Worm (Caenorhabditis elegans): ENCODE measurements around the gene wrt-10.
A peak's percentile ranks its signal among the peaks of the same experiment; 100 is the strongest.

The wrt-10 gene

DNA sequence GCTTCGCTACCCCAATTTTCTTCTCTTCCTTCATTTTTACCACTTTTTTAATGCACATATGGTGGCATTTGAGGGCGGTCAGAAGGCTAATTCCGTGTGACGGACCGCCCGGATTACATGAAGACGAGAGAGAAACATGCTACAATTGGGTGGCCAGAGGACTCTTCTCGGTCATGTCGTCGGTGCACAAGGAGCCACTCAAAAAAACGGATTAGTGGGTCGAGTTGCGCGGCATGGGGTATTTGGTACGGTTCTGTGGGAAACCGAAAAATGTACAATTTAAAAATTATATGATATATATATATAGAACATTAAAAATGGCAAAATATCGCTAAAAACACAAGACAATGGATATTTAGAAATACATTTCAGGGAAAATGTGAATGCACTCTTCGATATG, 36.5 kb upstream of the wrt-10 start:
- TF ChIP-seq lin-14 (GFP tag; optimal IDR thresholded peaks at IDR 0.05) (peak; percentile 8), ces-1 (GFP tag; optimal IDR thresholded peaks at IDR 0.05) (no peak), fos-1 (tag; optimal IDR thresholded peaks at IDR 0.05) (no peak), grh-1 (GFP tag; IDR thresholded peaks at IDR 0.05) (no peak)

DNA sequence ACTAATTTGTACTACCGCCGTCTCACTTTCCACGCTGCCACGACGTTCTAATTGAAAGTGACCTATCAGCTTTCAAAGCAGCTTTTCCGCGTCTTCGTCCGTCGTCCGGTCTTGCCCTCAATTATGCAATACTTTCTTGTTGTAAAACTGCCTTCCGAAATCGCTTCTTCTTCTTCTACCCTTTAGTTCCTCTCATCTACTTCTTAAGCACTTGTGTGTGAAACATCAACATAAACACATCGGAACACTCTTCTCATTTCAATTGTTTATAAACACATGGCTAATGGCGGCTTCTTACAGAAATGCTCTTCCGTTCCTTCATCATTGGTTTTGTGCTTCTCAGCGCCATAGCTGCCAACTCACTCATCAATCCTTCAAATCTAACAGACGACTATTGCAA, 35.9 kb upstream of the wrt-10 start, which contains the start of gene F35D2.3:
F35D2.3 (plus strand) TSS at position 301 of the 400 bp plus-strand sequence.
- TF ChIP-seq unc-62 (GFP tag; optimal IDR thresholded peaks at IDR 0.05) (no peak), fkh-10 (GFP tag; optimal IDR thresholded peaks at IDR 0.05) (no peak), blmp-1 (tag; optimal IDR thresholded peaks at IDR 0.05) (no peak), fos-1 (tag; optimal IDR thresholded peaks at IDR 0.05) (no peak), nhr-71 (tag; optimal IDR thresholded peaks at IDR 0.05) (no peak), fkh-8 (tag; optimal IDR thresholded peaks at IDR 0.05) (no peak), sox-4 (tag; optimal IDR thresholded peaks at IDR 0.05) (no peak), nhr-90 (tag; optimal IDR thresholded peaks at IDR 0.05; ENCODE audit: poor library complexity) (no peak)

DNA sequence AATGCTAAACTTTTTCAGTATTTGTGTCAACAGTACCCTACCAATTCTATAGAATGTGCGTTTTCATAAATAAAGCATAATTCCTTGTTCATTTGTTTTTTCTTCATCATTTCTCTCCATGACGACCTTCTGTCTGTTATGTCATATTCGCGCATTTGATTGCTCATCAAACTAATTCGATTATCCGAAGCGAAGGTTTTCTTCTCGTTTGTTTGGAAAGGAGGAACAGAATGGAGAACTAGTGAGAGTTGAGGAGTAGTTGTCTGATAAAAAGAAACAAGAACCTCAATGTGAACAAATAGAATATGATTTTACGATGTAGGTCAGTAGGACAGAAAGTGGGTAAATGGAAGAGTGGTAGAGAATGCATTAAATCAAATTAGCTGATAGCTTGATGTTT, 28.3 kb upstream of the wrt-10 start:
- TF ChIP-seq ztf-11 (tag; optimal IDR thresholded peaks at IDR 0.05) (no peak), blmp-1 (tag; optimal IDR thresholded peaks at IDR 0.05) (peak; percentile 56)

DNA sequence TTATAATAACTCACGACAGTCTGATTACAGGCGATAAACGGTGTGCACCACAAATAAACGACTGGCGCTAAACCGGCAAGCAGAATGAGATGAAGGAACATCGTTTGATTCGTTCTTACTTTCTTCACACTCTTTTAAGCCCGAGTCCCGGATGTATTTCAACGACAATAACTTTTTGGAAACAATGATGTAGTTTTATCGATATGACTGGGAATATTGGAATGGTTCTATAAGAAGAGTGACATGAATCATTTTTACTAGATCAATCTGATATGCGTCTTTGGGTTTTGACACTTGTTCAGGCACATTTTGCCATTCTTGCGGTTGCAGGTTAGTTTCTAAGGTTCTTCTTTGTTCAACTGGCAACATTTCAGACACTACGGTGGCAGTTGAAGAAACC, 27.1 kb upstream of the wrt-10 start, which contains the start of the genes ZK1290.11 and ZK1290.1:
ZK1290.11 (minus strand) TSS at position 101 of the 400 bp plus-strand sequence.
ZK1290.1 (plus strand) TSS at position 271 of the 400 bp plus-strand sequence.
- TF ChIP-seq lin-13 (GFP tag; optimal IDR thresholded peaks at IDR 0.05) (no peak), egl-13 (tag; optimal IDR thresholded peaks at IDR 0.05) (no peak), C16A3.4 (tag; optimal IDR thresholded peaks at IDR 0.05) (no peak), swsn-7 (tag; optimal IDR thresholded peaks at IDR 0.05) (no peak)

DNA sequence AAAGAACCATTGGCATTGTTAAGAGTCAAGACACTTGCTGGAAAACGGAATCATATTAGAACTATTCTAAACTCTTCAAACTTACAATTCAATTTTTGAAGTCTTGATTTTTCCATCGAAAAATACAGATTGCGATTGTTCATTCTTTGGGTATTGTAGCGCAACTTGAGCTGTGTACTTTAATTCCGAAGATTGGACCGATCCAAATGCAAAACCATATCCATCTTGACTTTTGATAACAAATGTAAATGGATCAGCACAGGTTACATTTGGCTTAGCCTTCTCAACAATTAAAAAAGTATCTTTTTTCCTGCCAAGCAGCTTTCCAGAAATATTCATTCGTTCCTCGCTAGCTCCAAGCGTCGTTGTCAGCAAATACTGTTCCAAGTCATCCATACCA, 26.5 kb upstream of the wrt-10 start:
- no peak for TF ChIP-seq hpl-2 (GFP tag; optimal IDR thresholded peaks at IDR 0.05)
- TF ChIP-seq mep-1 (tag; optimal IDR thresholded peaks at IDR 0.05) = no peak
- no peak for TF ChIP-seq lin-15B (tag; optimal IDR thresholded peaks at IDR 0.05)

DNA sequence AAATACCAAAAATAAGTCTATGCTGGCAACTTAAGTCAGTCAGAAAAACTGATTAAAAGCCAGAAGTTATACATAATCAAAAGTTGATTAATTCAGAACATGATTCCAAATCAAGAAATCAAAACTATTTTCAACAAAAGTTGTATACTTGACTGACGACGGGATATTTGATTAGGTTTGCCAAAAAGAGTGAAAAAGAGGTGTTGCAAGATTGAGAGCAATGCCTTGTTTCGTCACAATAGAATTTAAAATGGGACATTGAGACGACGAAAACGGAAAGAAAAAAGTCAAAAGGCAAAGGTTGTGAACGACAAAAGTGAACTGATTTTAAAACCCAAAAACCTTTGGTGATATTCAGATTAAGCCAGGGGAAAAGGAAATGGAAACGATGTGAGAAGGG, 24.5 kb upstream of the wrt-10 start:
- TF ChIP-seq sptf-1 (tag; optimal IDR thresholded peaks at IDR 0.05) (no peak), lin-14 (GFP tag; optimal IDR thresholded peaks at IDR 0.05) (peak; percentile 43), fkh-10 (GFP tag; optimal IDR thresholded peaks at IDR 0.05) (peak; percentile 88), lin-35 (GFP tag; optimal IDR thresholded peaks at IDR 0.05) (no peak)

DNA sequence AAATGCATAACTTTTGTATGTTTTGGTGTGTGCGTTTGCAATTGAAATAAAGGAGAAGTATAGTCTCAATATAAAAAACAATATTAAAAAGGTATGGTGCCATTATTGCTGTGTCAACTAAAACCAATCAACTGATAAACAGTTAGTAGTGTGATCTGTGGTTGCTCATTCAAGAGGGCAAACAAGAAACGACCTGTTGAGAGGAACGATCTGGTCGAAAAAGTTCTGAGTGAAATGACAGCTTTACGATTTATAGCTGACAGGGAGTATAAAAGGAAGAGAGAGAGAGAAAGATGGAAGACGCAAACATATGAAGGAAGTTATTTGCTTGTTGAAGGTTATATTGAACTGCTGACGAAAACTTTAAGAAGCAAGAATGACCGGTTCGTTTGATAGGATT, 23.6 kb upstream of the wrt-10 start:
- TF ChIP-seq lin-14 (GFP tag; optimal IDR thresholded peaks at IDR 0.05) (peak; percentile 10), sptf-1 (tag; optimal IDR thresholded peaks at IDR 0.05) (no peak)

DNA sequence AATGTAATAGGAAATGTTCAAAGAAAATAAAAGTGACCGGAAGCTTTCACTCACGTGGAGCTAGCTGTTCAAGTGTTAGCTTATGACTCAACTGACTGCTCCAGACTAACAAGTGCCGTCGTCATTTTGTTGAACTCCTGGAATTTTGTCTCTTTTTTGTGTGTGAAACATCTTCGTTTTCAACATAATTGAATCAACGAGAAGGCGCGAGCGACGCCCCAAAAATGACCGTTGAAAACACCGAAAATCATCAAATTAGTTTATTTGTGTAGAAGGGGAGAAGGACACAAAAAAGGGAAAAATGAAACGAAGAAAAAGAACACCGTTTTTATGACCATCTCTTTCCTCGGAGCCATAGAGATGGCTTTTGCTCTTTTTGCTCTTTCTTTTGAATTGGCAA, 21.1 kb upstream of the wrt-10 start, which contains the start of gene ZK1290.14:
ZK1290.14 (minus strand) TSS at position 139 of the 400 bp plus-strand sequence.
- TF ChIP-seq mab-9 (GFP tag; IDR thresholded peaks at IDR 0.05) (no peak), lin-14 (GFP tag; optimal IDR thresholded peaks at IDR 0.05) (peak; percentile 0)

DNA sequence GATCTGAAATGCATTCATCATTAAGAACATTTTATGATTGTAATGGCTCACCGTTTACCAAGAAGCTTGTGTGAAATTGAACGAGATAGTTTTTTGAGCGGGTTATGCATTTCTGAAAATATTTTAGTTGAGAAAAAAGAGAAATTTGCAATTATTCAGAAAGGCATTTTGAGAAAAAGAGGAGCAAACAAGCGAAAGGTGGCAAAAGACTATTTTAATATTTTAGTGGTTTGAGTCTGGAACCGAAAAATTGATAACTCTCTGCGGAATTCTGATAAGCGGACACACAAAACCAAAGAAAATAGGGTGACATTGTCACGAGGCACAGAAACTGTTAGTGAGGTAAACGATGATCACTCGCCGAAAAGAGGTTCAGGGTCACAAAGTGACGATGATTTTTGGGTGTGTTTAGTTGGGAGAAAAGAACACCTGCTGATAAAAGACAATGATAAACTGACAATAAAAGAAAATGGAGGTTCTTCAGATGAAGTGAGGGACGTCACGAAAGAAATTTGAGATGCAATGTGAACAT, 20.4 kb upstream of the wrt-10 start:
- peak; percentile 0 for TF ChIP-seq mep-1 (tag; optimal IDR thresholded peaks at IDR 0.05)
- TF ChIP-seq nhr-76 (tag; optimal IDR thresholded peaks at IDR 0.05) = no peak
- no peak for TF ChIP-seq lir-3 (tag; optimal IDR thresholded peaks at IDR 0.05; ENCODE audit: poor library complexity)
- TF ChIP-seq elt-2 (tag; optimal IDR thresholded peaks at IDR 0.05) = peak; percentile 94
- TF ChIP-seq nhr-12 (tag; optimal IDR thresholded peaks at IDR 0.05) = no peak
- no peak for TF ChIP-seq ztf-11 (tag; optimal IDR thresholded peaks at IDR 0.05)
- peak in 1 of 6 experiments; percentile 32 for TF ChIP-seq elt-3 (tag; optimal IDR thresholded peaks at IDR 0.05)
- TF ChIP-seq alr-1 (tag; optimal IDR thresholded peaks at IDR 0.05; ENCODE audit: borderline replicate concordance) = no peak
- TF ChIP-seq efl-1 (optimal IDR thresholded peaks at IDR 0.05) = no peak
- TF ChIP-seq efl-1 (GFP tag; optimal IDR thresholded peaks at IDR 0.05 in 1 of 2) = no peak
- peak; percentile 27; the same call in 1 of the 2 replicates for TF ChIP-seq nhr-19 (GFP tag; conservative IDR thresholded peaks at IDR 0.05)
- peak; percentile 58 for TF ChIP-seq nhr-20 (tag; optimal IDR thresholded peaks at IDR 0.05)
- no peak for TF ChIP-seq Y116A8C.19 (tag; optimal IDR thresholded peaks at IDR 0.05; ENCODE audit: borderline replicate concordance)
- no peak for TF ChIP-seq dsc-1 (tag; optimal IDR thresholded peaks at IDR 0.05)
- TF ChIP-seq ztf-4 (tag; optimal IDR thresholded peaks at IDR 0.05) = no peak
- no peak for TF ChIP-seq jun-1 (tag; optimal IDR thresholded peaks at IDR 0.05)
- TF ChIP-seq blmp-1 (tag; optimal IDR thresholded peaks at IDR 0.05) = peak; percentile 36
